Worm (Caenorhabditis elegans) whole organism, young adult: ENCODE data around the gene dao-6.

Experiments
- D2030.7 ChIP-seq: fragments of 200-800 bp; sonication (Bioruptor generic); IDR thresholded peaks from 2 replicates; pipeline ENCODE4 v1.3.6; 2022; ENCODE audit warnings: missing genetic modification reagents, missing genetic modification characterization, missing compliant biosample characterization
- F33H1.4 ChIP-seq: fragments of 200-800 bp; sonication (Bioruptor generic); IDR thresholded peaks from 2 replicates; pipeline ENCODE4 v1.3.6; 2022; ENCODE audit warnings: missing genetic modification reagents, missing genetic modification characterization, missing compliant biosample characterization
- F37B4.10 ChIP-seq: fragments of 200-800 bp; sonication (Bioruptor generic); IDR thresholded peaks from 2 replicates; pipeline ENCODE4 v1.3.6; 2022; ENCODE audit warnings: missing genetic modification characterization, missing compliant biosample characterization
- F52B5.7 ChIP-seq: sonication (generic microtip); optimal IDR thresholded peaks from 2 replicates; lab custom pipeline; 2016; ENCODE audit warnings: mild to moderate bottlenecking, missing genetic modification characterization, missing compliant biosample characterization
- K11D2.4 ChIP-seq: fragments of 200-800 bp; sonication (Bioruptor generic); IDR thresholded peaks from 2 replicates; pipeline ENCODE4 v1.3.6; 2022; ENCODE audit warnings: missing genetic modification reagents, missing genetic modification characterization, missing compliant biosample characterization
- Y53F4B.3 ChIP-seq: fragments of 200-800 bp; sonication (Bioruptor generic); IDR thresholded peaks from 2 replicates; pipeline ENCODE4 v1.3.6; 2022; ENCODE audit warnings: missing genetic modification reagents, missing genetic modification characterization, missing compliant biosample characterization
- Y67H2A.10 ChIP-seq: fragments of 200-800 bp; sonication (Bioruptor generic); conservative IDR thresholded peaks from 2 replicates; pipeline ENCODE4 v1.3.6; 2022; ENCODE audit warnings: missing genetic modification reagents, missing genetic modification characterization, missing compliant biosample characterization
- bed-1 ChIP-seq: fragments of 200-800 bp; sonication (Bioruptor generic); IDR thresholded peaks from 2 replicates; pipeline ENCODE4 v1.3.6; 2022; ENCODE audit warnings: missing genetic modification reagents, missing genetic modification characterization, missing compliant biosample characterization
- bed-2 ChIP-seq: fragments of 200-800 bp; sonication (Bioruptor generic); IDR thresholded peaks from 2 replicates; pipeline ENCODE4 v1.3.6; 2022; ENCODE audit warnings: missing genetic modification reagents, missing genetic modification characterization, missing compliant biosample characterization
- ccch-3 ChIP-seq: fragments of 200-800 bp; sonication (Bioruptor generic); optimal IDR thresholded peaks from 2 replicates; lab custom pipeline; 2018; ENCODE audit warnings: mild to moderate bottlenecking, missing genetic modification characterization, missing compliant biosample characterization
- cebp-2 ChIP-seq: fragments of 200-800 bp; sonication (Bioruptor generic); IDR thresholded peaks from 2 replicates; pipeline ENCODE4 v1.3.6; 2022; ENCODE audit warnings: missing genetic modification characterization, missing compliant biosample characterization
- ceh-40 ChIP-seq: fragments of 200-800 bp; sonication (Bioruptor generic); IDR thresholded peaks from 2 replicates; pipeline ENCODE4 v1.3.6; 2022; ENCODE audit warnings: missing genetic modification characterization, missing compliant biosample characterization
- ceh-58 ChIP-seq: fragments of 200-800 bp; sonication (Bioruptor generic); IDR thresholded peaks from 2 replicates; pipeline ENCODE4 v1.3.6; 2022; ENCODE audit warnings: missing genetic modification characterization, missing compliant biosample characterization
- dox-1 ChIP-seq: fragments of 200-800 bp; sonication (Bioruptor generic); IDR thresholded peaks from 2 replicates; pipeline ENCODE4 v1.3.6; 2022; ENCODE audit warnings: missing genetic modification reagents, missing genetic modification characterization, missing compliant biosample characterization
- efl-1 ChIP-seq: fragments of 150-350 bp; optimal IDR thresholded peaks from 2 replicates; lab custom pipeline; 2014; ENCODE audit warnings: missing biosample characterization, missing genetic modification reagents, missing genetic modification characterization
- egl-44 ChIP-seq: fragments of 200-800 bp; sonication (Bioruptor generic); IDR thresholded peaks from 2 replicates; pipeline ENCODE4 v1.3.6; 2022; ENCODE audit warnings: missing genetic modification reagents, missing genetic modification characterization, missing compliant biosample characterization
- ekl-4 ChIP-seq: fragments of 200-800 bp; sonication (Bioruptor generic); IDR thresholded peaks from 2 replicates; pipeline ENCODE4 v1.3.6; 2022; ENCODE audit warnings: missing genetic modification reagents, missing genetic modification characterization, missing compliant biosample characterization
- hmg-20 ChIP-seq: fragments of 200-800 bp; sonication (Bioruptor generic); IDR thresholded peaks from 2 replicates; pipeline ENCODE4 v1.3.6; 2022; ENCODE audit warnings: missing genetic modification reagents, missing genetic modification characterization, missing compliant biosample characterization
- madf-6 ChIP-seq: fragments of 200-800 bp; sonication (Bioruptor generic); IDR thresholded peaks from 2 replicates; pipeline ENCODE4 v1.3.6; 2022; ENCODE audit warnings: missing genetic modification reagents, missing genetic modification characterization, missing compliant biosample characterization
- nfya-2 ChIP-seq: fragments of 200-800 bp; sonication (Bioruptor generic); IDR thresholded peaks from 2 replicates; pipeline ENCODE4 v1.3.6; 2022; ENCODE audit warnings: missing genetic modification reagents, missing genetic modification characterization, missing compliant biosample characterization
- sptf-2 ChIP-seq: fragments of 200-800 bp; sonication (Bioruptor generic); optimal IDR thresholded peaks from 2 replicates; lab custom pipeline; 2018; ENCODE audit warnings: mild to moderate bottlenecking, missing genetic modification characterization, missing compliant biosample characterization
- unc-130 ChIP-seq: sonication (generic microtip); optimal IDR thresholded peaks from 2 replicates; lab custom pipeline; 2016; ENCODE audit warnings: missing genetic modification reagents, missing genetic modification characterization, missing compliant biosample characterization
- xnd-1 ChIP-seq: sonication (generic microtip); optimal IDR thresholded peaks from 2 replicates; lab custom pipeline; 2016; ENCODE audit warnings: missing genotype, missing genetic modification reagents, missing genetic modification characterization, missing compliant biosample characterization
- ztf-18 ChIP-seq: sonication (generic microtip); optimal IDR thresholded peaks from 2 replicates; lab custom pipeline; 2016; ENCODE audit warnings: missing genotype, mild to moderate bottlenecking, missing genetic modification characterization, missing compliant biosample characterization

Gene dao-6

ce11 chrIII:9689377-9689776 is 46.6 kb downstream of the dao-6 start:
- TF ChIP-seq hmg-20 = no peak
- TF ChIP-seq dox-1 (GFP tag; lab: Robert Waterston, UW) = no peak
- no peak for TF ChIP-seq egl-44 (GFP tag; lab: Robert Waterston, UW)
- TF ChIP-seq D2030.7 = no peak
- TF ChIP-seq ceh-58 = no peak
- no peak for TF ChIP-seq Y53F4B.3 (GFP tag; lab: Robert Waterston, UW)
- no peak for TF ChIP-seq F33H1.4
- TF ChIP-seq unc-130 (GFP tag; lab: Kevin White, UChicago) = no peak
- TF ChIP-seq ekl-4 (GFP tag; lab: Robert Waterston, UW) = no peak
- no peak for TF ChIP-seq K11D2.4 (GFP tag; lab: Robert Waterston, UW)
- no peak for TF ChIP-seq madf-6 (GFP tag; lab: Robert Waterston, UW)
- no peak for TF ChIP-seq sptf-2 (GFP tag; lab: Kevin White, UChicago)
- TF ChIP-seq nfya-2 (GFP tag; lab: Robert Waterston, UW) = no peak
- no peak for TF ChIP-seq xnd-1 (tag; lab: Kevin White, UChicago)
- TF ChIP-seq efl-1 (GFP tag; lab: Kevin White, UChicago) = no peak
- no peak for TF ChIP-seq ztf-18 (tag; lab: Kevin White, UChicago)
- no peak for TF ChIP-seq F52B5.7 (tag; lab: Kevin White, UChicago)

DNA sequence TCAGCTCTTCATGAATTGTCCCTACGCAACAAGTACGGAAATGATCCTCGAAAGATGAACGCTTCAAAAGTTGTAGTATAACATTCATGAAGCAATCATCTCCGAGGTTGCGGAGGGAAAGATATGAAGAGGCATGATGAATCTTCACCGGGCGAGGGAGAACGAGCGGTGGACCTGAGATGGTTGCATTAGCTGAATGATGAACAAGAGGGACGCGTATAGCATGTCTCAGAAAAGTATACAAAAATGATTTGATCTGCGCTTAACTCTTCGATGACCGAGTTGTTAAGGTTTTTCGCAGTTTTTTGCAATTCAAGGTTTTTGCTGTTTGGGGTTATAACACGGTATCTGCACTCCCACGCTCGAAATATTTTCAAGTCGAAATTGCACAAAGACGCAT is 50.0 kb downstream of the dao-6 start, which contains the start of gene C07A9.10:
Gene C07A9.10, minus strand, starts transcription at position 101 of the 400 bp plus-strand sequence.
- TF ChIP-seq bed-2 (GFP tag; lab: Robert Waterston, UW) = no peak
- no peak for TF ChIP-seq ceh-40 (GFP tag; lab: Robert Waterston, UW)
- TF ChIP-seq ccch-3 (GFP tag; lab: Kevin White, UChicago) = no peak
- TF ChIP-seq F37B4.10 (GFP tag; lab: Robert Waterston, UW) = no peak
- TF ChIP-seq F52B5.7 (tag; lab: Kevin White, UChicago) = no peak
- TF ChIP-seq Y67H2A.10 (GFP tag; lab: Robert Waterston, UW) = no peak
- TF ChIP-seq cebp-2 = no peak
- no peak for TF ChIP-seq bed-1 (GFP tag; lab: Robert Waterston, UW)
